Worm (Caenorhabditis elegans) whole organism, late embryonic: ENCODE results near the gene egl-3.

Experiments
- C38D4.7 ChIP-seq: fragments of 200-800 bp; sonication (Bioruptor generic); optimal IDR thresholded peaks from 2 replicates; lab custom pipeline; 2018; ENCODE audit warnings: mild to moderate bottlenecking, missing genetic modification characterization, moderate library complexity, missing compliant biosample characterization
- F13H6.1 ChIP-seq: sonication (generic microtip); optimal IDR thresholded peaks from 2 replicates; lab custom pipeline; 2016; ENCODE audit warnings: missing genetic modification characterization, missing compliant biosample characterization
- K02D7.2 ChIP-seq: sonication (generic microtip); optimal IDR thresholded peaks from 2 replicates; lab custom pipeline; 2017; ENCODE audit warnings: mild to moderate bottlenecking, missing genetic modification characterization, missing compliant biosample characterization
- K09A11.1 ChIP-seq: sonication (generic microtip); optimal IDR thresholded peaks from 2 replicates; lab custom pipeline; 2017; ENCODE audit warnings: antibody characterized with exemption, mild to moderate bottlenecking, missing genetic modification characterization, missing compliant biosample characterization; ENCODE audit not compliant: insufficient read depth
- T23F11.4 ChIP-seq: fragments of 200-800 bp; sonication (Bioruptor generic); optimal IDR thresholded peaks from 2 replicates; lab custom pipeline; 2018; ENCODE audit warnings: mild to moderate bottlenecking, missing genetic modification characterization, missing compliant biosample characterization
- ahr-1 ChIP-seq: sonication (generic microtip); optimal IDR thresholded peaks from 2 replicates; lab custom pipeline; 2016; ENCODE audit warnings: missing genetic modification characterization, missing compliant biosample characterization
- ama-1 ChIP-seq: fragments of 150-350 bp; optimal IDR thresholded peaks from 2 replicates; lab custom pipeline; 2014
- ceh-19 ChIP-seq: fragments of 200-800 bp; sonication (Bioruptor generic); optimal IDR thresholded peaks from 2 replicates; lab custom pipeline; 2018; ENCODE audit warnings: mild to moderate bottlenecking, missing genetic modification characterization, missing compliant biosample characterization
- ceh-2 ChIP-seq: sonication (generic microtip); optimal IDR thresholded peaks from 2 replicates; lab custom pipeline; 2016; ENCODE audit warnings: missing genotype, missing genetic modification characterization, missing compliant biosample characterization
- ceh-30 ChIP-seq: fragments of 150-350 bp; optimal IDR thresholded peaks from 2 replicates; lab custom pipeline; 2014; ENCODE audit warnings: missing biosample characterization, missing genetic modification characterization
- ceh-45 ChIP-seq: fragments of 200-800 bp; sonication (Bioruptor generic); IDR thresholded peaks from 2 replicates; pipeline ENCODE4 v1.3.6; 2022; ENCODE audit warnings: missing genetic modification reagents, missing genetic modification characterization, missing compliant biosample characterization
- dmd-4 ChIP-seq: sonication (generic microtip); optimal IDR thresholded peaks from 2 replicates; lab custom pipeline; 2016; ENCODE audit warnings: borderline replicate concordance, missing genetic modification characterization, missing compliant biosample characterization
- dve-1 ChIP-seq: sonication (generic microtip); optimal IDR thresholded peaks from 2 replicates; lab custom pipeline; 2017; ENCODE audit warnings: antibody characterized with exemption, mild to moderate bottlenecking, missing genetic modification characterization, missing compliant biosample characterization
- elt-2 ChIP-seq: sonication (generic microtip); optimal IDR thresholded peaks from 2 replicates; lab custom pipeline; 2016; ENCODE audit warnings: missing genetic modification reagents, missing genetic modification characterization, missing compliant biosample characterization
- elt-4 ChIP-seq: sonication (generic microtip); optimal IDR thresholded peaks from 2 replicates; lab custom pipeline; 2016; ENCODE audit warnings: missing genetic modification characterization, missing compliant biosample characterization
- ets-4 ChIP-seq: sonication (generic microtip); optimal IDR thresholded peaks from 2 replicates; lab custom pipeline; 2016; ENCODE audit warnings: missing genetic modification characterization, missing compliant biosample characterization
- eyg-1 ChIP-seq: sonication (generic microtip); optimal IDR thresholded peaks from 2 replicates; lab custom pipeline; 2016; ENCODE audit warnings: missing genotype, missing genetic modification characterization, missing compliant biosample characterization
- fkh-10 ChIP-seq: fragments of 150-350 bp; optimal IDR thresholded peaks from 2 replicates; lab custom pipeline; 2014; ENCODE audit warnings: missing biosample characterization, missing genetic modification reagents, missing genetic modification characterization
- fkh-6 ChIP-seq: sonication (generic microtip); optimal IDR thresholded peaks from 2 replicates; lab custom pipeline; 2016; ENCODE audit warnings: missing genetic modification characterization, missing compliant biosample characterization
- gmeb-2 ChIP-seq: sonication (generic microtip); optimal IDR thresholded peaks from 2 replicates; lab custom pipeline; 2016; ENCODE audit warnings: missing genetic modification characterization, inconsistent platforms, missing compliant biosample characterization
- hlh-13 ChIP-seq: fragments of 200-800 bp; sonication (Bioruptor generic); optimal IDR thresholded peaks from 2 replicates; lab custom pipeline; 2018; ENCODE audit warnings: mild to moderate bottlenecking, missing genetic modification characterization, missing compliant biosample characterization
- hlh-15 ChIP-seq: sonication (generic microtip); optimal IDR thresholded peaks from 2 replicates; lab custom pipeline; 2016; ENCODE audit warnings: missing genetic modification characterization, missing compliant biosample characterization
- hlh-30 ChIP-seq: sonication (generic microtip); optimal IDR thresholded peaks from 2 replicates; lab custom pipeline; 2017; ENCODE audit warnings: antibody characterized with exemption, missing genetic modification characterization, missing compliant biosample characterization; ENCODE audit not compliant: insufficient read depth
- hlh-6 ChIP-seq: sonication (generic microtip); optimal IDR thresholded peaks from 2 replicates; lab custom pipeline; 2016; ENCODE audit warnings: missing genotype, missing genetic modification characterization, missing compliant biosample characterization
- hlh-8 ChIP-seq: sonication (generic microtip); optimal IDR thresholded peaks from 2 replicates; lab custom pipeline; 2016; ENCODE audit warnings: missing genotype, missing genetic modification characterization, missing compliant biosample characterization
- lim-6 ChIP-seq: sonication (generic microtip); optimal IDR thresholded peaks from 2 replicates; lab custom pipeline; 2016; ENCODE audit warnings: missing genetic modification characterization, missing compliant biosample characterization
- madf-2 ChIP-seq: sonication (generic microtip); optimal IDR thresholded peaks from 2 replicates; lab custom pipeline; 2017; ENCODE audit warnings: missing genetic modification characterization, missing compliant biosample characterization
- mec-3 ChIP-seq: sonication (generic microtip); optimal IDR thresholded peaks from 2 replicates; lab custom pipeline; 2016; ENCODE audit warnings: borderline replicate concordance, missing genetic modification characterization, missing compliant biosample characterization
- nfya-1 ChIP-seq: sonication (generic microtip); optimal IDR thresholded peaks from 2 replicates; lab custom pipeline; 2017; ENCODE audit warnings: missing genetic modification characterization, mild to moderate bottlenecking, missing compliant biosample characterization, antibody characterized with exemption, moderate library complexity
- nhr-11 ChIP-seq: fragments of 150-350 bp; optimal IDR thresholded peaks from 2 replicates; lab custom pipeline; 2014; ENCODE audit warnings: missing biosample characterization, missing genetic modification characterization
- npax-4 ChIP-seq: sonication (generic microtip); optimal IDR thresholded peaks from 2 replicates; lab custom pipeline; 2016; ENCODE audit warnings: missing genetic modification characterization, missing compliant biosample characterization
- pat-9 ChIP-seq: fragments of 200-800 bp; sonication (Bioruptor generic); optimal IDR thresholded peaks from 2 replicates; lab custom pipeline; 2018; ENCODE audit warnings: mild to moderate bottlenecking, missing genetic modification characterization, moderate library complexity, missing compliant biosample characterization
- pax-1 ChIP-seq: fragments of 150-350 bp; optimal IDR thresholded peaks from 2 replicates; lab custom pipeline; 2014; ENCODE audit warnings: missing biosample characterization, missing genetic modification characterization
- pha-2 ChIP-seq: sonication (generic microtip); optimal IDR thresholded peaks from 2 replicates; lab custom pipeline; 2017; ENCODE audit warnings: mild to moderate bottlenecking, missing genetic modification characterization, missing compliant biosample characterization
- pha-4 ChIP-seq: fragments of 150-350 bp; optimal IDR thresholded peaks from 2 replicates; lab custom pipeline; 2018; ENCODE audit warnings: missing biosample characterization, missing genetic modification reagents, missing genetic modification characterization
- pros-1 ChIP-seq: fragments of 150-350 bp; optimal IDR thresholded peaks from 2 replicates; lab custom pipeline; 2014; ENCODE audit warnings: missing biosample characterization, missing genetic modification reagents, missing genetic modification characterization
- rnt-1 ChIP-seq: sonication (generic microtip); optimal IDR thresholded peaks from 2 replicates; lab custom pipeline; 2016; ENCODE audit warnings: missing genetic modification characterization, missing compliant biosample characterization
- sdc-2 ChIP-seq: sonication (generic microtip); optimal IDR thresholded peaks from 2 replicates; lab custom pipeline; 2016; ENCODE audit warnings: missing genotype, missing genetic modification characterization, missing compliant biosample characterization
- sox-2 ChIP-seq: fragments of 200-800 bp; sonication (Bioruptor generic); IDR thresholded peaks from 2 replicates; pipeline ENCODE4 v1.3.6; 2022; ENCODE audit warnings: missing genetic modification reagents, missing genetic modification characterization, missing compliant biosample characterization
- sox-4 ChIP-seq: sonication (generic microtip); optimal IDR thresholded peaks from 2 replicates; lab custom pipeline; 2017; ENCODE audit warnings: mild to moderate bottlenecking, missing genetic modification characterization, inconsistent platforms, missing compliant biosample characterization
- tbx-7 ChIP-seq: sonication (generic microtip); optimal IDR thresholded peaks from 2 replicates; lab custom pipeline; 2016; ENCODE audit warnings: missing genotype, missing genetic modification characterization, missing compliant biosample characterization
- ttx-3 ChIP-seq: sonication (generic microtip); optimal IDR thresholded peaks from 2 replicates; lab custom pipeline; 2016; ENCODE audit warnings: missing genetic modification reagents, missing genetic modification characterization, missing compliant biosample characterization
- unc-42 ChIP-seq: sonication (generic microtip); optimal IDR thresholded peaks from 2 replicates; lab custom pipeline; 2016; ENCODE audit warnings: missing genotype, missing genetic modification characterization, missing compliant biosample characterization
- unc-86 ChIP-seq: sonication (generic microtip); optimal IDR thresholded peaks from 2 replicates; lab custom pipeline; 2016; ENCODE audit warnings: missing genetic modification characterization, missing compliant biosample characterization
- zip-5 ChIP-seq: sonication (generic microtip); optimal IDR thresholded peaks from 2 replicates; lab custom pipeline; 2016; ENCODE audit warnings: missing genetic modification characterization, missing compliant biosample characterization
- ztf-16 ChIP-seq: sonication (generic microtip); optimal IDR thresholded peaks from 2 replicates; lab custom pipeline; 2017; ENCODE audit warnings: missing genetic modification characterization, missing compliant biosample characterization

The egl-3 gene

ce11 chrV:10183810-10184209, 10.3 kb upstream of the egl-3 start:
- TF ChIP-seq madf-2 (tag; lab: Kevin White, UChicago), result no peak
- no peak for TF ChIP-seq nfya-1 (tag; lab: Kevin White, UChicago)
- no peak for TF ChIP-seq hlh-6 (tag; lab: Kevin White, UChicago)
- TF ChIP-seq F13H6.1 (tag; lab: Kevin White, UChicago), result no peak
- no peak for TF ChIP-seq ahr-1 (tag; lab: Kevin White, UChicago)
- no peak for TF ChIP-seq pat-9
- TF ChIP-seq K09A11.1, result no peak
- TF ChIP-seq ceh-19, result no peak
- no peak for TF ChIP-seq ceh-30 (tag; lab: Kevin White, UChicago)
- TF ChIP-seq eyg-1, result no peak
- no peak for TF ChIP-seq ama-1
- no peak for TF ChIP-seq ceh-45
- TF ChIP-seq elt-4 (tag; lab: Kevin White, UChicago), result no peak
- no peak for TF ChIP-seq sdc-2 (tag; lab: Kevin White, UChicago)
- no peak for TF ChIP-seq lim-6 (tag; lab: Kevin White, UChicago)
- no peak for TF ChIP-seq hlh-13 (GFP tag; lab: Kevin White, UChicago)
- TF ChIP-seq C38D4.7, result no peak
- no peak for TF ChIP-seq pros-1 (tag; lab: Kevin White, UChicago)
- TF ChIP-seq pha-4 (tag; lab: Kevin White, UChicago), result no peak
- TF ChIP-seq K02D7.2 (tag; lab: Kevin White, UChicago), result no peak
- TF ChIP-seq, all 69 proteins: peak for 0

DNA sequence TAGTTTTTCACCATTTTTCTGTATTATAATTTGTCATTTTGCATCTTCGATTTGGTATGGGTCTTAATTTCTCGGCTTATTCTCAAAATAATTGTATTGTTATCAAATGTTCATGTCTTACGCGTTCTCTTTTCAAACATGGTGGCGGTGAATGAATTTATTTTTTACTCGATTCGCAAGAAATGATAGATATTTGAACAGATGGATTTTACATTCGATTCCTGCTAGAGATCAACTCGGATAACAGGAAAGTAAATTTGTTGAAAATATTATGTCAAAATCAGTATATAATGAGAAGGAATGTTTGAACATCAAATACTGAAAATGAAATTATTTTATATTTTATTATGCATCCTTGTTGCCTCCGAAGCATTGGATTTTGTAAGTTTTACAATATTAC, 9.4 kb upstream of the egl-3 start, which contains the start of gene ZK856.4:
TSS of gene ZK856.4 (plus strand) at position 301 of the 400 bp plus-strand sequence.
- TF ChIP-seq elt-2 (tag; lab: Kevin White, UChicago), result no peak
- no peak for TF ChIP-seq tbx-7 (tag; lab: Kevin White, UChicago)
- no peak for TF ChIP-seq ztf-16 (tag; lab: Kevin White, UChicago)
- no peak for TF ChIP-seq ceh-2 (tag; lab: Kevin White, UChicago)
- TF ChIP-seq zip-5, result no peak
- TF ChIP-seq, all 69 proteins: peak for 0

ce11 chrV:10179235-10179634, 5.7 kb upstream of the egl-3 start, which contains the start of gene cul-5:
Gene cul-5 (plus strand): TSS chrV:10179535.
- TF ChIP-seq sox-4 (no peak), eyg-1 (no peak), elt-2 (tag; lab: Kevin White, UChicago) (peak; percentile 11), hlh-15 (no peak), sdc-2 (tag; lab: Kevin White, UChicago) (no peak), npax-4 (no peak)

- no peak for TF ChIP-seq elt-4 (tag; lab: Kevin White, UChicago)
- TF ChIP-seq pha-4 (tag; lab: Kevin White, UChicago), result no peak
- no peak for TF ChIP-seq gmeb-2 (tag; lab: Kevin White, UChicago)
- TF ChIP-seq hlh-8 (tag; lab: Kevin White, UChicago), result peak; percentile 52
- no peak for TF ChIP-seq hlh-13 (GFP tag; lab: Kevin White, UChicago)
- no peak for TF ChIP-seq ztf-16 (tag; lab: Kevin White, UChicago)
- TF ChIP-seq hlh-15, result no peak
- TF ChIP-seq sox-2 (GFP tag; lab: Robert Waterston, UW), result no peak
- TF ChIP-seq nfya-1 (tag; lab: Kevin White, UChicago), result peak; percentile 31
- TF ChIP-seq ama-1, result no peak
- TF ChIP-seq zip-5, result peak; percentile 52
- TF ChIP-seq pha-2 (tag; lab: Kevin White, UChicago), result no peak
- TF ChIP-seq ets-4 (tag; lab: Kevin White, UChicago), result peak; percentile 73
- TF ChIP-seq fkh-10, result no peak
- no peak for TF ChIP-seq T23F11.4 (GFP tag; lab: Kevin White, UChicago)
- peak; percentile 67 for TF ChIP-seq F13H6.1 (tag; lab: Kevin White, UChicago)
- no peak for TF ChIP-seq ttx-3 (tag; lab: Kevin White, UChicago)
- TF ChIP-seq ceh-19, result no peak
- no peak for TF ChIP-seq dve-1 (tag; lab: Kevin White, UChicago)
- no peak for TF ChIP-seq K09A11.1
- no peak for TF ChIP-seq hlh-30 (tag; lab: Kevin White, UChicago)
- no peak for TF ChIP-seq madf-2 (tag; lab: Kevin White, UChicago)
- TF ChIP-seq dmd-4 (tag; lab: Kevin White, UChicago), result no peak
- no peak for TF ChIP-seq hlh-6 (tag; lab: Kevin White, UChicago)
- TF ChIP-seq rnt-1 (tag; lab: Kevin White, UChicago), result peak; percentile 22
- TF ChIP-seq tbx-7 (tag; lab: Kevin White, UChicago), result peak; percentile 71
- TF ChIP-seq unc-86 (tag; lab: Kevin White, UChicago), result no peak
- TF ChIP-seq pax-1 (tag; lab: Kevin White, UChicago), result no peak
- no peak for TF ChIP-seq K02D7.2 (tag; lab: Kevin White, UChicago)
- no peak for TF ChIP-seq nhr-11 (tag; lab: Kevin White, UChicago)
- no peak for TF ChIP-seq pat-9
- no peak for TF ChIP-seq fkh-6 (tag; lab: Kevin White, UChicago)
- TF ChIP-seq mec-3 (tag; lab: Kevin White, UChicago), result no peak
- peak; percentile 19 for TF ChIP-seq unc-42
Measured at ce11 chrV:10178166-10178565, 4.6 kb upstream of the egl-3 start.
